Fruit fly (Drosophila melanogaster) whole organism, embryonic: Measurements from ENCODE around the gene CG12581.

Experiments used
- CG10462 ChIP-seq: fragments of 200-800 bp; sonication (Bioruptor generic); optimal IDR thresholded peaks from 2 replicates; lab custom pipeline; 2016; ENCODE audit warnings: missing biosample characterization, missing genetic modification characterization
- CG10565 ChIP-seq: fragments of 200-800 bp; sonication (Bioruptor generic); optimal IDR thresholded peaks from 3 replicates; lab custom pipeline; 2016; ENCODE audit warnings: missing biosample characterization, mild to moderate bottlenecking, missing genetic modification characterization
- CG10654 ChIP-seq: fragments of 200-800 bp; sonication (Bioruptor generic); optimal IDR thresholded peaks from 2 replicates; lab custom pipeline; 2016; ENCODE audit warnings: missing biosample characterization, missing genetic modification characterization
- CG11085 ChIP-seq: fragments of 200-800 bp; sonication (Bioruptor generic); IDR thresholded peaks from 2 replicates; pipeline ENCODE4 v1.3.6; 2022; ENCODE audit warnings: missing biosample characterization, missing genetic modification characterization
- CG11093 ChIP-seq: fragments of 200-800 bp; sonication (Bioruptor generic); IDR thresholded peaks from 3 replicates; pipeline ENCODE4 v1.3.6; 2022; ENCODE audit warnings: missing biosample characterization, missing genetic modification characterization
- CG11504 ChIP-seq: fragments of 200-800 bp; sonication (Bioruptor generic); optimal IDR thresholded peaks from 3 replicates; lab custom pipeline; 2019; ENCODE audit warnings: missing biosample characterization, mild to moderate bottlenecking, missing genetic modification characterization, moderate library complexity
- CG11696 ChIP-seq: fragments of 200-800 bp; sonication (Bioruptor generic); IDR thresholded peaks from 2 replicates; pipeline ENCODE4 v1.3.6; 2022; ENCODE audit warnings: missing biosample characterization, missing genetic modification characterization
- CG12299 ChIP-seq: fragments of 200-800 bp; sonication (Bioruptor generic); optimal IDR thresholded peaks from 2 replicates; lab custom pipeline; 2018; ENCODE audit warnings: missing biosample characterization, mild to moderate bottlenecking, missing genetic modification characterization
- CG12744 ChIP-seq: fragments of 200-800 bp; sonication (Bioruptor generic); optimal IDR thresholded peaks from 2 replicates; lab custom pipeline; 2016; ENCODE audit warnings: missing biosample characterization, missing genetic modification characterization
- CG1529 ChIP-seq: fragments of 200-800 bp; sonication (Bioruptor generic); optimal IDR thresholded peaks from 3 replicates; lab custom pipeline; 2018; ENCODE audit warnings: missing biosample characterization, missing genetic modification characterization
- CG1602 ChIP-seq: fragments of 200-800 bp; sonication (Bioruptor generic); optimal IDR thresholded peaks from 3 replicates; lab custom pipeline; 2016; ENCODE audit warnings: missing biosample characterization, missing genetic modification characterization
- CG16779 ChIP-seq: fragments of 200-800 bp; sonication (Bioruptor generic); IDR thresholded peaks from 2 replicates; pipeline ENCODE4 v1.3.6; 2022; ENCODE audit warnings: missing biosample characterization, missing genetic modification characterization
- CG17568 ChIP-seq: fragments of 200-800 bp; sonication (Bioruptor generic); optimal IDR thresholded peaks from 2 replicates; lab custom pipeline; 2018; ENCODE audit warnings: missing biosample characterization, mild to moderate bottlenecking, missing genetic modification characterization, moderate library complexity
- CG17829 ChIP-seq: fragments of 200-800 bp; optimal IDR thresholded peaks from 2 replicates; lab custom pipeline; 2019; ENCODE audit warnings: missing biosample characterization, mild to moderate bottlenecking, missing genetic modification characterization, moderate library complexity
- CG1832 ChIP-seq: fragments of 200-800 bp; sonication (Bioruptor generic); optimal IDR thresholded peaks from 2 replicates; lab custom pipeline; 2017; ENCODE audit warnings: missing biosample characterization, mild to moderate bottlenecking, missing genetic modification characterization, inconsistent platforms
- CG2202 ChIP-seq: fragments of 200-800 bp; sonication (Bioruptor generic); optimal IDR thresholded peaks from 2 replicates; lab custom pipeline; 2018; ENCODE audit warnings: missing biosample characterization, mild to moderate bottlenecking, missing genetic modification characterization
- CG2712 ChIP-seq: fragments of 200-800 bp; optimal IDR thresholded peaks from 3 replicates; lab custom pipeline; 2019; ENCODE audit warnings: missing biosample characterization, mild to moderate bottlenecking, missing genetic modification characterization, moderate library complexity
- CG30431 ChIP-seq: fragments of 200-800 bp; sonication (Bioruptor generic); optimal IDR thresholded peaks from 2 replicates; lab custom pipeline; 2017; ENCODE audit warnings: missing biosample characterization, missing genetic modification characterization
- CG34376 ChIP-seq: fragments of 200-800 bp; sonication (Bioruptor generic); optimal IDR thresholded peaks from 2 replicates; lab custom pipeline; 2018; ENCODE audit warnings: missing biosample characterization, mild to moderate bottlenecking, missing genetic modification characterization
- CG6765 ChIP-seq: fragments of 200-800 bp; sonication (Bioruptor generic); optimal IDR thresholded peaks from 3 replicates; lab custom pipeline; 2017; ENCODE audit warnings: missing biosample characterization, mild to moderate bottlenecking, missing genetic modification characterization
- CG7556 ChIP-seq: fragments of 200-800 bp; sonication (Bioruptor generic); optimal IDR thresholded peaks from 2 replicates; lab custom pipeline; 2017; ENCODE audit warnings: missing biosample characterization, mild to moderate bottlenecking, missing genetic modification characterization
- CG7928 ChIP-seq: fragments of 200-800 bp; sonication (Bioruptor generic); optimal IDR thresholded peaks from 2 replicates; lab custom pipeline; 2017; ENCODE audit warnings: missing biosample characterization, mild to moderate bottlenecking, missing genetic modification characterization
- CG8281 ChIP-seq: fragments of 200-800 bp; sonication (Bioruptor generic); optimal IDR thresholded peaks from 2 replicates; lab custom pipeline; 2018; ENCODE audit warnings: missing biosample characterization, mild to moderate bottlenecking, missing genetic modification characterization, moderate library complexity
- Eip74EF ChIP-seq, 2 experiments: fragments of 200-800 bp in 1 of 2; fragments of >200 bp in 1 of 2; sonication (Bioruptor generic) in 1 of 2; optimal IDR thresholded peaks; 2 replicates each; lab custom pipeline; 2017 to 2019; ENCODE audit warnings: missing biosample characterization in 2 of 2, missing genetic modification characterization in 2 of 2, mild to moderate bottlenecking in 1 of 2, moderate library complexity in 1 of 2
- HHEX ChIP-seq: fragments of 200-800 bp; sonication (Bioruptor generic); optimal IDR thresholded peaks from 3 replicates; lab custom pipeline; 2017; ENCODE audit warnings: missing biosample characterization, mild to moderate bottlenecking, missing genetic modification characterization, missing genetic modification reagents
- Med ChIP-seq: fragments of 200-800 bp; sonication (Bioruptor generic); peaks from one replicate; lab custom pipeline; 2016; ENCODE audit warnings: missing biosample characterization, missing genetic modification characterization, mild to moderate bottlenecking, inconsistent platforms, moderate library complexity
- Oaz ChIP-seq: fragments of 200-800 bp; sonication (Bioruptor generic); IDR thresholded peaks from 2 replicates; pipeline ENCODE4 v1.3.6; 2022; ENCODE audit warnings: missing biosample characterization, missing genetic modification characterization
- Six4 ChIP-seq: fragments of 200-800 bp; sonication (Bioruptor generic); optimal IDR thresholded peaks from 2 replicates; lab custom pipeline; 2016; ENCODE audit warnings: missing biosample characterization, missing genetic modification characterization
- Stat92E ChIP-seq, 3 experiments: fragments of >200 bp in 2 of 3; fragments of 200-800 bp in 1 of 3; sonication (Bioruptor generic) in 1 of 3; optimal IDR thresholded peaks; 2 replicates each; lab custom pipeline; 2017 to 2019; ENCODE audit warnings: missing biosample characterization in 3 of 3, missing genetic modification characterization in 3 of 3, mild to moderate bottlenecking in 1 of 3, moderate library complexity in 1 of 3
- Taf1 ChIP-seq: fragments of 200-800 bp; sonication (Bioruptor generic); IDR thresholded peaks from 2 replicates; pipeline ENCODE4 v1.3.6; 2022; ENCODE audit warnings: missing biosample characterization, missing genetic modification characterization
- ac ChIP-seq: fragments of 200-800 bp; sonication (Bioruptor generic); optimal IDR thresholded peaks from 3 replicates; lab custom pipeline; 2017; ENCODE audit warnings: missing biosample characterization, mild to moderate bottlenecking, missing genetic modification characterization
- az2 ChIP-seq: fragments of 200-800 bp; sonication (Bioruptor generic); optimal IDR thresholded peaks from 3 replicates; lab custom pipeline; 2016; ENCODE audit warnings: missing biosample characterization, missing genetic modification characterization
- dimm ChIP-seq: fragments of 200-800 bp; sonication (Bioruptor generic); IDR thresholded peaks from 2 replicates; pipeline ENCODE4 v1.3.6; 2022; ENCODE audit warnings: missing biosample characterization, missing genetic modification characterization
- ewg ChIP-seq: fragments of 200-800 bp; sonication (Bioruptor generic); optimal IDR thresholded peaks from 3 replicates; lab custom pipeline; 2017; ENCODE audit warnings: mild to moderate bottlenecking, missing biosample characterization, missing genetic modification reagents, missing genetic modification characterization
- exex ChIP-seq: fragments of 200-800 bp; sonication (Bioruptor generic); optimal IDR thresholded peaks from 4 replicates; lab custom pipeline; 2018; ENCODE audit warnings: missing biosample characterization, mild to moderate bottlenecking, missing genetic modification characterization, moderate library complexity
- eyg ChIP-seq: fragments of 200-800 bp; sonication (Bioruptor generic); optimal IDR thresholded peaks from 3 replicates; lab custom pipeline; 2016; ENCODE audit warnings: missing biosample characterization, missing genetic modification characterization
- gcm ChIP-seq: fragments of 200-800 bp; sonication (Bioruptor generic); optimal IDR thresholded peaks from 2 replicates; lab custom pipeline; 2019; ENCODE audit warnings: missing biosample characterization, mild to moderate bottlenecking, missing genetic modification characterization, moderate library complexity
- hbn ChIP-seq: fragments of 200-800 bp; sonication (Bioruptor generic); IDR thresholded peaks from 2 replicates; pipeline ENCODE4 v1.3.6; 2022; ENCODE audit warnings: missing biosample characterization, missing genetic modification characterization; ENCODE audit not compliant: partially characterized antibody
- lab ChIP-seq: fragments of 200-800 bp; sonication (Bioruptor generic); optimal IDR thresholded peaks from 3 replicates; lab custom pipeline; 2017; ENCODE audit warnings: missing biosample characterization, missing genetic modification characterization, mild to moderate bottlenecking, moderate library complexity, missing genetic modification reagents
- nerfin-2 ChIP-seq: fragments of 200-800 bp; sonication (Bioruptor generic); IDR thresholded peaks from 2 replicates; pipeline ENCODE4 v1.3.6; 2022; ENCODE audit warnings: missing biosample characterization, missing genetic modification characterization; ENCODE audit not compliant: partially characterized antibody
- nom ChIP-seq: fragments of 200-800 bp; sonication (Bioruptor generic); optimal IDR thresholded peaks from 2 replicates; lab custom pipeline; 2017; ENCODE audit warnings: missing biosample characterization, missing genetic modification characterization, mild to moderate bottlenecking, moderate library complexity, missing genetic modification reagents
- p53 ChIP-seq: fragments of 200-800 bp; sonication (Bioruptor generic); optimal IDR thresholded peaks from 2 replicates; lab custom pipeline; 2016; ENCODE audit warnings: missing biosample characterization, missing genetic modification characterization
- pnt ChIP-seq: fragments of 200-800 bp; sonication (Bioruptor generic); optimal IDR thresholded peaks from 3 replicates; lab custom pipeline; 2016; ENCODE audit warnings: missing biosample characterization, missing genetic modification characterization
- pzg ChIP-seq: fragments of 200-800 bp; sonication (Bioruptor generic); optimal IDR thresholded peaks from 3 replicates; lab custom pipeline; 2018; ENCODE audit warnings: missing biosample characterization, mild to moderate bottlenecking, missing genetic modification characterization, moderate library complexity
- salm ChIP-seq: fragments of 200-800 bp; sonication (Bioruptor generic); optimal IDR thresholded peaks from 2 replicates; lab custom pipeline; 2018; ENCODE audit warnings: missing biosample characterization, mild to moderate bottlenecking, missing genetic modification characterization
- sc ChIP-seq, 3 experiments: fragments of >200 bp in 2 of 3; fragments of 200-800 bp in 1 of 3; sonication (Bioruptor generic) in 1 of 3; optimal IDR thresholded peaks; 2 replicates in 2 of 3; 3 replicates in 1 of 3; lab custom pipeline; 2017; ENCODE audit warnings: mild to moderate bottlenecking in 1 of 3, missing biosample characterization in 1 of 3, missing genetic modification characterization in 1 of 3, missing genetic modification reagents in 1 of 3
- sima ChIP-seq: fragments of 200-800 bp; sonication (Bioruptor generic); optimal IDR thresholded peaks from 2 replicates; lab custom pipeline; 2016; ENCODE audit warnings: missing biosample characterization, missing genetic modification characterization
- so ChIP-seq: fragments of 200-800 bp; sonication (Bioruptor generic); IDR thresholded peaks from 3 replicates; pipeline ENCODE4 v1.3.6; 2022; ENCODE audit warnings: missing biosample characterization, missing genetic modification characterization
- stwl ChIP-seq: fragments of 200-800 bp; sonication (Bioruptor generic); optimal IDR thresholded peaks from 3 replicates; lab custom pipeline; 2018; ENCODE audit warnings: missing biosample characterization, mild to moderate bottlenecking, missing genetic modification characterization, moderate library complexity
- tx ChIP-seq: fragments of 200-800 bp; sonication (Bioruptor generic); optimal IDR thresholded peaks from 2 replicates; lab custom pipeline; 2016; ENCODE audit warnings: missing biosample characterization, missing genetic modification characterization
- usp ChIP-seq: fragments of >200 bp; optimal IDR thresholded peaks from 2 replicates; lab custom pipeline; 2017; ENCODE audit warnings: missing biosample characterization, missing genetic modification characterization

CG12581 gene

DNA sequence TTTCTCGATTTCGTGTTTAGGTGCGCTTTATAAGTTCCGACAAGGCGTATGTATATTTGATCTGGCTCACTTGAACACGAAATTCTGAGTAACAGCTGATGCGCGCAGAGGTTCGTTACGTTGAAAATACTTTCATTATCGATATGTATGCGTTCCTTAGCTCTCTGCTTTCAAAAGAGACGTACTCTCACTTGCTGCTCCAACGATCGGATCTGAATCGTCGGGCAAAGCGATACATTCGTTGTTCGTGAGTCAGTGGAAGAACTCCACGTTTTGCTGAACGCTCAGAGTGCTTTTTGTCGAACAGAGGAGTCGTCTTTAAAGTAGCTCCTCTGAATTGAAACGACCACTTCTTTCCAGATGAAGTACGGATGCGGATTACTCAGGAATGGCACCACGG is 22.6 kb downstream of the CG12581 start, which contains the start of gene beta-Man (continued):
- no peak for TF ChIP-seq HHEX (GFP tag; lab: Kevin White, UChicago)
- no peak for TF ChIP-seq tx (GFP tag; lab: Kevin White, UChicago)
- TF ChIP-seq CG11696 (GFP tag; lab: Robert Waterston, UW), result no peak
- TF ChIP-seq nom (GFP tag; lab: Kevin White, UChicago), result peak; percentile 48
- TF ChIP-seq az2, result no peak
- TF ChIP-seq CG30431, result no peak
- TF ChIP-seq CG2202, result no peak
- peak; percentile 73 for TF ChIP-seq pzg
- TF ChIP-seq CG34376, result peak; percentile 56
- TF ChIP-seq so (GFP tag; lab: Robert Waterston, UW), result no peak
- TF ChIP-seq CG16779 (GFP tag; lab: Robert Waterston, UW), result no peak
- no peak for TF ChIP-seq ewg
- TF ChIP-seq p53 (GFP tag; lab: Kevin White, UChicago), result no peak
- no peak for TF ChIP-seq CG10462 (GFP tag; lab: Kevin White, UChicago)
- no peak for TF ChIP-seq lab (GFP tag; lab: Kevin White, UChicago)
- TF ChIP-seq usp (GFP tag; lab: Kevin White, UChicago), result no peak
- TF ChIP-seq gcm (GFP tag; lab: Kevin White, UChicago), result no peak
- TF ChIP-seq eyg (GFP tag; lab: Kevin White, UChicago), result no peak
- no peak for TF ChIP-seq CG1832 (GFP tag; lab: Kevin White, UChicago)
- no peak for TF ChIP-seq sima (GFP tag; lab: Kevin White, UChicago)
- TF ChIP-seq CG10654 (GFP tag; lab: Kevin White, UChicago), result no peak
- no peak for TF ChIP-seq Eip74EF (GFP tag; optimal IDR thresholded peaks at IDR 0.05; lab: Kevin White, UChicago)
- peak; percentile 76 for TF ChIP-seq stwl (tag; lab: Kevin White, UChicago)
- TF ChIP-seq CG7556 (GFP tag; lab: Kevin White, UChicago), result no peak
- no peak for TF ChIP-seq dimm
- no peak for TF ChIP-seq CG1529
- no peak for TF ChIP-seq CG17568 (GFP tag; lab: Kevin White, UChicago)
- TF ChIP-seq Six4 (GFP tag; lab: Kevin White, UChicago), result no peak
- TF ChIP-seq exex (tag; lab: Kevin White, UChicago), result no peak
- TF ChIP-seq salm, result no peak
- TF ChIP-seq CG11504 (tag; lab: Kevin White, UChicago), result no peak
- peak; percentile 19 for TF ChIP-seq CG6765 (GFP tag; lab: Kevin White, UChicago)
- TF ChIP-seq Oaz, result no peak
- TF ChIP-seq CG11093, result no peak
- no peak for TF ChIP-seq sc (optimal IDR thresholded peaks at IDR 0.05; lab: Kevin White, UChicago)
- TF ChIP-seq sc (GFP tag; optimal IDR thresholded peaks at IDR 0.05; lab: Kevin White, UChicago), result no peak
- TF ChIP-seq CG11085 (GFP tag; lab: Robert Waterston, UW), result no peak
- no peak for TF ChIP-seq CG12299 (tag; lab: Kevin White, UChicago)
- TF ChIP-seq CG12744 (GFP tag; lab: Kevin White, UChicago), result no peak
- TF ChIP-seq hbn (GFP tag; lab: Robert Waterston, UW), result no peak
- TF ChIP-seq CG17829 (tag; lab: Kevin White, UChicago), result peak; percentile 11
- TF ChIP-seq Stat92E (GFP tag; optimal IDR thresholded peaks at IDR 0.05; lab: Kevin White, UChicago), result no peak
- TF ChIP-seq nerfin-2 (GFP tag; lab: Robert Waterston, UW), result no peak
- TF ChIP-seq CG1602 (GFP tag; lab: Kevin White, UChicago), result no peak
- no peak for TF ChIP-seq CG7928
- no peak for TF ChIP-seq ac (GFP tag; lab: Kevin White, UChicago)
- no peak for TF ChIP-seq Taf1
- TF ChIP-seq CG8281 (tag; lab: Kevin White, UChicago), result no peak
- TF ChIP-seq CG2712 (tag; lab: Kevin White, UChicago), result peak; percentile 8
- no peak for TF ChIP-seq CG10565 (GFP tag; lab: Kevin White, UChicago)
- no peak for TF ChIP-seq pnt
- TF ChIP-seq Med (GFP tag; lab: Kevin White, UChicago), result peak; percentile 29
